Fruit fly (Drosophila melanogaster): ENCODE measurements around the gene CG43145.

- no peak for TF ChIP-seq pdm3 (GFP tag; optimal IDR thresholded peaks at IDR 0.05)
- no peak for TF ChIP-seq CG1621 (tag; optimal IDR thresholded peaks at IDR 0.05)
- no peak for TF ChIP-seq CG10631 (GFP tag; optimal IDR thresholded peaks at IDR 0.05)
Observed at dm6 chr2L:3711665-3712064, 10.0 kb downstream of the CG43145 start, which contains the start of gene cutlet.
